Fruit fly (Drosophila melanogaster) whole organism, embryonic: ENCODE results near the gene CG7483.

Source experiments
- B-H2 ChIP-seq: fragments of 200-800 bp; sonication (Bioruptor generic); optimal IDR thresholded peaks from 2 replicates; lab custom pipeline; 2018; ENCODE audit warnings: missing biosample characterization, mild to moderate bottlenecking, missing genetic modification characterization
- CG1024 ChIP-seq: fragments of 200-800 bp; sonication (Bioruptor generic); IDR thresholded peaks from 2 replicates; pipeline ENCODE4 v1.3.6; 2022; ENCODE audit warnings: missing biosample characterization, missing genetic modification characterization
- CG10321 ChIP-seq: fragments of 200-800 bp; sonication (Bioruptor generic); IDR thresholded peaks from 2 replicates; pipeline ENCODE4 v1.3.6; 2022; ENCODE audit warnings: missing biosample characterization, missing genetic modification characterization
- CG15011 ChIP-seq: fragments of 200-800 bp; sonication (Bioruptor generic); optimal IDR thresholded peaks from 3 replicates; lab custom pipeline; 2018; ENCODE audit warnings: missing biosample characterization, mild to moderate bottlenecking, missing genetic modification characterization
- CG15269 ChIP-seq: fragments of 200-800 bp; sonication (Bioruptor generic); optimal IDR thresholded peaks from 2 replicates; lab custom pipeline; 2018; ENCODE audit warnings: missing biosample characterization, mild to moderate bottlenecking, missing genetic modification characterization, moderate library complexity
- CG15601 ChIP-seq: fragments of 200-800 bp; sonication (Bioruptor generic); optimal IDR thresholded peaks from 3 replicates; lab custom pipeline; 2019; ENCODE audit warnings: missing biosample characterization, mild to moderate bottlenecking, missing genetic modification characterization, moderate library complexity
- CG17802 ChIP-seq: fragments of 200-800 bp; sonication (Bioruptor generic); optimal IDR thresholded peaks from 2 replicates; lab custom pipeline; 2018; ENCODE audit warnings: missing biosample characterization, mild to moderate bottlenecking, missing genetic modification characterization, moderate library complexity
- CG17912 ChIP-seq: fragments of 200-800 bp; sonication (Bioruptor generic); optimal IDR thresholded peaks from 2 replicates; lab custom pipeline; 2018; ENCODE audit warnings: missing biosample characterization, mild to moderate bottlenecking, missing genetic modification characterization
- CG18764 ChIP-seq: fragments of 200-800 bp; sonication (Bioruptor generic); optimal IDR thresholded peaks from 3 replicates; lab custom pipeline; 2016; ENCODE audit warnings: missing biosample characterization, missing genetic modification characterization
- CG2889 ChIP-seq: fragments of 200-800 bp; sonication (Bioruptor generic); IDR thresholded peaks from 3 replicates; pipeline ENCODE4 v1.3.6; 2022; ENCODE audit warnings: missing biosample characterization, missing genetic modification characterization
- CG33213 ChIP-seq: fragments of 200-800 bp; sonication (Bioruptor generic); optimal IDR thresholded peaks from 3 replicates; lab custom pipeline; 2016; ENCODE audit warnings: missing biosample characterization, missing genetic modification characterization
- CG4404 ChIP-seq: fragments of 200-800 bp; sonication (Bioruptor generic); IDR thresholded peaks from 2 replicates; pipeline ENCODE4 v1.3.6; 2022; ENCODE audit warnings: missing biosample characterization, missing genetic modification characterization
- CG6683 ChIP-seq: fragments of 200-800 bp; sonication (Bioruptor generic); optimal IDR thresholded peaks from 2 replicates; lab custom pipeline; 2017; ENCODE audit warnings: missing biosample characterization, mild to moderate bottlenecking, missing genetic modification characterization, missing genetic modification reagents
- CG6791 ChIP-seq: fragments of 200-800 bp; sonication (Bioruptor generic); IDR thresholded peaks from 3 replicates; pipeline ENCODE4 v1.3.6; 2022; ENCODE audit warnings: missing biosample characterization, missing genetic modification characterization; ENCODE audit not compliant: partially characterized antibody
- CG7745 ChIP-seq: fragments of 200-800 bp; sonication (Bioruptor generic); optimal IDR thresholded peaks from 2 replicates; lab custom pipeline; 2018; ENCODE audit warnings: missing biosample characterization, mild to moderate bottlenecking, missing genetic modification characterization, moderate library complexity
- CG8388 ChIP-seq: fragments of 200-800 bp; sonication (Bioruptor generic); optimal IDR thresholded peaks from 2 replicates; lab custom pipeline; 2019; ENCODE audit warnings: missing biosample characterization, mild to moderate bottlenecking, missing genetic modification characterization, moderate library complexity
- CG9215 ChIP-seq: fragments of 200-800 bp; sonication (Bioruptor generic); IDR thresholded peaks from 2 replicates; pipeline ENCODE4 v1.3.6; 2022; ENCODE audit warnings: missing biosample characterization, missing genetic modification characterization
- CG9797 ChIP-seq: fragments of 200-800 bp; sonication (Bioruptor generic); optimal IDR thresholded peaks from 3 replicates; lab custom pipeline; 2018; ENCODE audit warnings: missing biosample characterization, mild to moderate bottlenecking, missing genetic modification characterization
- CG9932 ChIP-seq: fragments of 200-800 bp; sonication (Bioruptor generic); IDR thresholded peaks from 2 replicates; pipeline ENCODE4 v1.3.6; 2022; ENCODE audit warnings: missing biosample characterization, missing genetic modification characterization
- Dad ChIP-seq: fragments of 200-800 bp; sonication (Bioruptor generic); optimal IDR thresholded peaks from 3 replicates; lab custom pipeline; 2016; ENCODE audit warnings: missing biosample characterization, missing genetic modification characterization
- Dip2 ChIP-seq: fragments of 200-800 bp; sonication (Bioruptor generic); IDR thresholded peaks from 2 replicates; pipeline ENCODE4 v1.3.6; 2022; ENCODE audit warnings: missing biosample characterization, missing genetic modification characterization
- Dref ChIP-seq: fragments of 200-800 bp; sonication (Bioruptor generic); IDR thresholded peaks from 2 replicates; pipeline ENCODE4 v1.3.6; 2022; ENCODE audit warnings: missing biosample characterization, missing genetic modification characterization
- E2f1 ChIP-seq: fragments of 200-800 bp; sonication (Bioruptor generic); IDR thresholded peaks from 2 replicates; pipeline ENCODE4 v1.3.6; 2022; ENCODE audit warnings: missing biosample characterization, missing genetic modification characterization
- HLH4C ChIP-seq: fragments of 200-800 bp; sonication (Bioruptor generic); IDR thresholded peaks from 3 replicates; pipeline ENCODE4 v1.3.6; 2022; ENCODE audit warnings: missing biosample characterization, missing genetic modification characterization; ENCODE audit not compliant: partially characterized antibody
- HLH54F ChIP-seq: fragments of 200-800 bp; sonication (Bioruptor generic); optimal IDR thresholded peaks from 3 replicates; lab custom pipeline; 2016; ENCODE audit warnings: missing biosample characterization, missing genetic modification characterization
- HmgD ChIP-seq: fragments of 200-800 bp; sonication (Bioruptor generic); optimal IDR thresholded peaks from 3 replicates; lab custom pipeline; 2016; ENCODE audit warnings: missing biosample characterization, missing genetic modification characterization
- Hmr ChIP-seq: fragments of 200-800 bp; sonication (Bioruptor generic); optimal IDR thresholded peaks from 3 replicates; lab custom pipeline; 2017; ENCODE audit warnings: mild to moderate bottlenecking, missing biosample characterization, missing genetic modification reagents, missing genetic modification characterization
- NFAT ChIP-seq: fragments of 200-800 bp; sonication (Bioruptor generic); IDR thresholded peaks from 2 replicates; pipeline ENCODE4 v1.3.6; 2022; ENCODE audit warnings: missing biosample characterization, missing genetic modification characterization
- Sry-δ ChIP-seq: fragments of 200-800 bp; sonication (Bioruptor generic); optimal IDR thresholded peaks from 2 replicates; lab custom pipeline; 2016; ENCODE audit warnings: missing biosample characterization, missing genetic modification characterization
- ara ChIP-seq: fragments of 200-800 bp; sonication (Bioruptor generic); IDR thresholded peaks from 2 replicates; pipeline ENCODE4 v1.3.6; 2022; ENCODE audit warnings: missing biosample characterization, missing genetic modification characterization
- da ChIP-seq: fragments of 200-800 bp; sonication (Bioruptor generic); optimal IDR thresholded peaks from 2 replicates; lab custom pipeline; 2016; ENCODE audit warnings: missing biosample characterization, missing genetic modification characterization
- dm ChIP-seq: fragments of 200-800 bp; sonication (Bioruptor generic); optimal IDR thresholded peaks from 3 replicates; lab custom pipeline; 2016; ENCODE audit warnings: missing biosample characterization, missing genetic modification characterization
- eve ChIP-seq, 2 experiments: fragments of >200 bp; optimal IDR thresholded peaks; 2 replicates each; lab custom pipeline; 2017; ENCODE audit warnings: missing biosample characterization in 2 of 2, missing genetic modification characterization in 2 of 2
- fd96Cb ChIP-seq: fragments of 200-800 bp; sonication (Bioruptor generic); optimal IDR thresholded peaks from 2 replicates; lab custom pipeline; 2018; ENCODE audit warnings: missing biosample characterization, mild to moderate bottlenecking, missing genetic modification characterization, moderate library complexity
- fu2 ChIP-seq: fragments of 200-800 bp; sonication (Bioruptor generic); optimal IDR thresholded peaks from 2 replicates; lab custom pipeline; 2016; ENCODE audit warnings: missing biosample characterization, missing genetic modification characterization
- gfzf ChIP-seq: fragments of 200-800 bp; sonication (Bioruptor generic); optimal IDR thresholded peaks from 2 replicates; lab custom pipeline; 2016; ENCODE audit warnings: missing biosample characterization, mild to moderate bottlenecking, missing genetic modification characterization, moderate library complexity
- jing ChIP-seq: fragments of 200-800 bp; sonication (Bioruptor generic); optimal IDR thresholded peaks from 2 replicates; lab custom pipeline; 2018; ENCODE audit warnings: missing biosample characterization, mild to moderate bottlenecking, missing genetic modification characterization
- kah ChIP-seq: fragments of 200-800 bp; sonication (Bioruptor generic); optimal IDR thresholded peaks from 2 replicates; lab custom pipeline; 2018; ENCODE audit warnings: missing biosample characterization, mild to moderate bottlenecking, missing genetic modification characterization
- knrl ChIP-seq: fragments of 200-800 bp; sonication (Bioruptor generic); IDR thresholded peaks from 3 replicates; pipeline ENCODE4 v1.3.6; 2022; ENCODE audit warnings: missing biosample characterization, missing genetic modification characterization; ENCODE audit not compliant: partially characterized antibody
- otp ChIP-seq: fragments of 200-800 bp; sonication (Bioruptor generic); IDR thresholded peaks from 3 replicates; pipeline ENCODE4, ENCODE4 v1.3.6; 2022; ENCODE audit warnings: missing biosample characterization, missing genetic modification characterization
- ranshi ChIP-seq: fragments of 200-800 bp; sonication (Bioruptor generic); IDR thresholded peaks from 2 replicates; pipeline ENCODE4 v1.3.6; 2022; ENCODE audit warnings: missing biosample characterization, missing genetic modification characterization
- run ChIP-seq: fragments of 200-800 bp; sonication (Bioruptor generic); optimal IDR thresholded peaks from 3 replicates; lab custom pipeline; 2018; ENCODE audit warnings: missing biosample characterization, mild to moderate bottlenecking, missing genetic modification characterization
- sens ChIP-seq: fragments of 200-800 bp; sonication (Bioruptor generic); peaks from one replicate; lab custom pipeline; 2016; ENCODE audit warnings: missing biosample characterization, missing genetic modification characterization
- so ChIP-seq: fragments of 200-800 bp; sonication (Bioruptor generic); IDR thresholded peaks from 3 replicates; pipeline ENCODE4 v1.3.6; 2022; ENCODE audit warnings: missing biosample characterization, missing genetic modification characterization
- stc ChIP-seq: fragments of 200-800 bp; sonication (Bioruptor generic); IDR thresholded peaks from 2 replicates; pipeline ENCODE4 v1.3.6; 2022; ENCODE audit warnings: missing biosample characterization, missing genetic modification characterization
- trem ChIP-seq: fragments of 200-800 bp; optimal IDR thresholded peaks from 3 replicates; lab custom pipeline; 2019; ENCODE audit warnings: missing biosample characterization, mild to moderate bottlenecking, missing genetic modification characterization, moderate library complexity
- vnd ChIP-seq: fragments of 200-800 bp; sonication (Bioruptor generic); IDR thresholded peaks from 3 replicates; pipeline ENCODE4 v1.3.6; 2022; ENCODE audit warnings: missing biosample characterization, missing genetic modification characterization; ENCODE audit not compliant: partially characterized antibody
- wdn ChIP-seq: fragments of 200-800 bp; sonication (Bioruptor generic); IDR thresholded peaks from 2 replicates; pipeline ENCODE4 v1.3.6; 2022; ENCODE audit warnings: missing biosample characterization, missing genetic modification characterization

The CG7483 gene

DNA sequence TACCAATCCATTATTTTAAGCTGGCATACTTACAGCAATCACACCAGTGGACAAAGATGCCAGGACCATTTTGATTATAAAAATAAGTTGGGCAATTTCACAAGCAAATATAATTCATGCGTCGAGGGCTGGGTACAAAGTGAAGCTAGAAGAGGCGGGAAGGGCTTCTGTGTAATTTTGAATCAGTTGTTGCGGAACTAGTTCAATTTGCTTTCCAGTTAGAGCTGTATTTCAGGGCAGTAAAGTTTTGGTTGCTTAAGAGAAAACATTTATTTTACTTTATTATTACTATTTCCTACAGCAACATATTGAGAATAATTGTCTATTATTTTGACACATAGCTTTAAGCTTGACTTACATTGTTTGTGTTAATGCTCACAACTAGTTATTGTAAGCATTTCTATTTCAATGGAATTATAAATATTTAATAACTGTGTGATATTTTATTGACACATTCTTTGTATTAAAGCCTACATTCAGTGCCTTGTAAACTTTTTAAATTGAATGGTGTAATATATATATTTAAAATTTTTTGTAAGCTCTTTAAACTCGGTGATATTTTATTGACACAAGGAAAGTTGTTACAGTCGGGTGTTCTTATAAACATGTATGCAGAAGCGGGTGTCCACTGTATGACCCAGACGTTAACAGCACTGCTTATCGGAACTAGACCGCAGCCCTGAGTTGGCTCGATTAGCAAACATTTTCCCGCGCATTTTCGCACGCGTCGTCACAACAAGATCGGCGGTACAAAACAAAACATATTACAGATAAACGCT lies 48.5 kb upstream of the CG7483 start, which contains the start of the genes RPA1 and Mcm2 (continued):
- peak; percentile 35 for TF ChIP-seq CG1024
- TF ChIP-seq ranshi (GFP tag; lab: Robert Waterston, UW) = peak; percentile 73; the same call in 1 of the 2 replicates
- TF ChIP-seq CG9932 (GFP tag; lab: Robert Waterston, UW) = peak; percentile 93
- no peak for TF ChIP-seq Dad
- TF ChIP-seq gfzf (GFP tag; lab: Kevin White, UChicago) = no peak
- no peak for TF ChIP-seq jing (GFP tag; lab: Kevin White, UChicago)
- TF ChIP-seq HmgD (GFP tag; lab: Kevin White, UChicago) = no peak
- peak; percentile 63; the same call in 1 of the 2 replicates for TF ChIP-seq wdn
- TF ChIP-seq Dip2 (GFP tag; lab: Robert Waterston, UW) = no peak
- peak; percentile 44; the same call in 1 of the 2 replicates for TF ChIP-seq stc (GFP tag; lab: Robert Waterston, UW)
- TF ChIP-seq NFAT (GFP tag; lab: Robert Waterston, UW) = peak; percentile 93
- peak; percentile 93 for TF ChIP-seq E2f1 (GFP tag; lab: Robert Waterston, UW)
- no peak for TF ChIP-seq CG15011 (GFP tag; lab: Kevin White, UChicago)
- no peak for TF ChIP-seq da (GFP tag; lab: Kevin White, UChicago)
- peak; percentile 47 for TF ChIP-seq CG15601 (tag; lab: Kevin White, UChicago)
- TF ChIP-seq ara = peak; percentile 56

DNA sequence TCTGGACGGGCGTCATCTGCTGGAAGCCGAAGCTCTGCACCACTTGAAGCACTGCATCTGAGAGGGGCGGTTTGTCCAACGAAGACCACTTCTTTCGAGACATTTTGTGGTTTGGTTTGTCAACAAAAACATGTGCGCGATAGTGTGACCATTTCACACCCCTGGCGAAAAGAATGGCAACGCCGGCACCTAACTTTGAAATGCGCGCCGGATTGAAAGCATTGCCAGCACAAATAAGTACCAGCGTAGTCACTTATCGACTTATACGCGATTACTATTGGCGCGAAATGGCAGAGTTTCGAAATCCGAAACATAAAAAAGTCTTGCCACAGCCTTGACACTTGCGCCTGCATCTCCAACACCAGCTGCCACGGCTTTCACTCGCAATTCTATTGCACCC lies 43.3 kb upstream of the CG7483 start, which contains the start of gene CG9630:
Gene CG9630, minus strand, starts transcription at position 157 of the 400 bp plus-strand sequence.
- TF ChIP-seq so (GFP tag; lab: Robert Waterston, UW) = no peak
- no peak for TF ChIP-seq fd96Cb (tag; lab: Kevin White, UChicago)
- peak; percentile 54; the same call in 2 of the 3 replicates for TF ChIP-seq HLH4C (GFP tag; lab: Robert Waterston, UW)
- no peak for TF ChIP-seq CG6683 (GFP tag; lab: Kevin White, UChicago)
- TF ChIP-seq CG9215 (GFP tag; lab: Robert Waterston, UW) = peak; percentile 100
- TF ChIP-seq Hmr = no peak
- TF ChIP-seq CG9797 (GFP tag; lab: Kevin White, UChicago) = peak; percentile 97
- TF ChIP-seq dm (GFP tag; lab: Kevin White, UChicago) = peak; percentile 98
- no peak for TF ChIP-seq CG33213
- peak; percentile 84 for TF ChIP-seq trem (tag; lab: Kevin White, UChicago)
- no peak for TF ChIP-seq CG17912
- TF ChIP-seq otp (GFP tag; lab: Robert Waterston, UW) = no peak
- TF ChIP-seq CG8388 = no peak
- no peak for TF ChIP-seq CG17802 (tag; lab: Kevin White, UChicago)
- TF ChIP-seq da (GFP tag; lab: Kevin White, UChicago) = peak; percentile 10
- no peak for TF ChIP-seq sens
- TF ChIP-seq kah (GFP tag; lab: Kevin White, UChicago) = no peak
- 0 out of 3 replicates have a peak, but pooled peaks have one; percentile 41 for TF ChIP-seq vnd (GFP tag; lab: Robert Waterston, UW)
- peak; percentile 78 for TF ChIP-seq Dref
- peak; percentile 68; the same call in 2 of the 3 replicates for TF ChIP-seq CG6791 (GFP tag; lab: Robert Waterston, UW)
- 0 out of 3 replicates have a peak, but pooled peaks have one; percentile 44 for TF ChIP-seq knrl (GFP tag; lab: Robert Waterston, UW)
- TF ChIP-seq CG7745 (tag; lab: Kevin White, UChicago) = no peak
- TF ChIP-seq run (tag; lab: Kevin White, UChicago) = peak; percentile 86
- 0 out of 2 replicates have a peak, but pooled peaks have one; percentile 5 for TF ChIP-seq CG10321
- no peak for TF ChIP-seq eve (GFP tag; optimal IDR thresholded peaks at IDR 0.05; lab: Kevin White, UChicago)
- TF ChIP-seq gfzf (GFP tag; lab: Kevin White, UChicago) = peak; percentile 69
- no peak for TF ChIP-seq B-H2 (GFP tag; lab: Kevin White, UChicago)
- TF ChIP-seq fu2 (GFP tag; lab: Kevin White, UChicago) = no peak
- TF ChIP-seq CG2889 = no peak
- no peak for TF ChIP-seq CG18764 (GFP tag; lab: Kevin White, UChicago)
- TF ChIP-seq CG4404 = no peak
- peak; percentile 75 for TF ChIP-seq Sry-δ (GFP tag; lab: Kevin White, UChicago)
- TF ChIP-seq HLH54F = no peak
- TF ChIP-seq CG15269 = no peak
